Fruit fly (Drosophila melanogaster) whole organism, adult: ENCODE data around the gene Mst84Da.
A peak's percentile ranks its signal among the peaks of the same experiment; 100 is the strongest.

Experiments used
- Hr96 ChIP-seq: fragments of 200-800 bp; sonication (Bioruptor generic); optimal IDR thresholded peaks from 2 replicates; lab custom pipeline; 2016; ENCODE audit warnings: missing biosample characterization, missing genetic modification characterization
- tj ChIP-seq: fragments of 200-800 bp; sonication (Bioruptor generic); optimal IDR thresholded peaks from 3 replicates; lab custom pipeline; 2017; ENCODE audit warnings: missing biosample characterization, mild to moderate bottlenecking, missing genetic modification characterization, moderate library complexity
- toe ChIP-seq: fragments of 200-800 bp; sonication (Bioruptor generic); optimal IDR thresholded peaks from 2 replicates; lab custom pipeline; 2016; ENCODE audit warnings: missing biosample characterization, missing genetic modification characterization

- no peak for TF ChIP-seq tj
- peak; percentile 19 for TF ChIP-seq toe
- TF ChIP-seq Hr96 (GFP tag; lab: Kevin White, UChicago): no peak
Measured at dm6 chr3R:7330695-7331094, 35.0 kb upstream of the Mst84Da start.
